Worm (Caenorhabditis elegans) whole organism, L2 larva: ENCODE measurements around the gene ipla-1.

Experiments used
- C34F6.9 ChIP-seq: fragments of 150-350 bp; optimal IDR thresholded peaks from 2 replicates; lab custom pipeline; 2014; ENCODE audit warnings: missing biosample characterization, missing genetic modification characterization
- R02D3.7 ChIP-seq: fragments of 150-350 bp; optimal IDR thresholded peaks from 2 replicates; lab custom pipeline; 2014; ENCODE audit warnings: missing biosample characterization, missing genetic modification characterization
- Y55F3AM.14 ChIP-seq: fragments of 200-800 bp; sonication (Bioruptor generic); optimal IDR thresholded peaks from 2 replicates; lab custom pipeline; 2018; ENCODE audit warnings: mild to moderate bottlenecking, missing genetic modification characterization, missing compliant biosample characterization
- alr-1 ChIP-seq: fragments of 150-350 bp; optimal IDR thresholded peaks from 2 replicates; lab custom pipeline; 2014; ENCODE audit warnings: missing biosample characterization, missing genetic modification characterization
- blmp-1 ChIP-seq: sonication (generic microtip); optimal IDR thresholded peaks from 2 replicates; lab custom pipeline; 2017; ENCODE audit warnings: missing genetic modification characterization, mild to moderate bottlenecking, missing compliant biosample characterization, antibody characterized with exemption, moderate library complexity; ENCODE audit not compliant: insufficient read depth
- ceh-16 ChIP-seq: fragments of 150-350 bp; optimal IDR thresholded peaks from 2 replicates; lab custom pipeline; 2014; ENCODE audit warnings: missing biosample characterization, missing genetic modification characterization
- ceh-82 ChIP-seq: fragments of 150-350 bp; optimal IDR thresholded peaks from 2 replicates; lab custom pipeline; 2014; ENCODE audit warnings: missing biosample characterization, missing genetic modification characterization
- dmd-4 ChIP-seq: sonication (generic microtip); optimal IDR thresholded peaks from 2 replicates; lab custom pipeline; 2017; ENCODE audit warnings: missing biosample characterization, missing genetic modification characterization
- egl-27 ChIP-seq: sonication (generic microtip); optimal IDR thresholded peaks from 3 replicates; lab custom pipeline; 2017; ENCODE audit warnings: missing biosample characterization, missing genetic modification reagents, missing genetic modification characterization
- elt-3 ChIP-seq: sonication (generic microtip); optimal IDR thresholded peaks from 2 replicates; lab custom pipeline; 2017; ENCODE audit warnings: missing biosample characterization, missing genetic modification characterization
- fos-1 ChIP-seq: fragments of 150-350 bp; optimal IDR thresholded peaks from 2 replicates; lab custom pipeline; 2014; ENCODE audit warnings: missing biosample characterization, missing genetic modification characterization
- gmeb-1 ChIP-seq: fragments of 150-350 bp; optimal IDR thresholded peaks from 2 replicates; lab custom pipeline; 2014; ENCODE audit warnings: missing biosample characterization, missing genetic modification characterization
- lin-11 ChIP-seq: fragments of 150-350 bp; sonication (generic microtip); optimal IDR thresholded peaks from 2 replicates; lab custom pipeline; 2014; ENCODE audit warnings: missing biosample characterization, missing genetic modification characterization, inconsistent platforms, mixed read lengths
- lin-13 ChIP-seq: fragments of 150-350 bp; optimal IDR thresholded peaks from 2 replicates; lab custom pipeline; 2014; ENCODE audit warnings: missing biosample characterization, missing genetic modification reagents, missing genetic modification characterization
- lin-39 ChIP-seq: fragments of 150-350 bp; optimal IDR thresholded peaks from 2 replicates; lab custom pipeline; 2014; ENCODE audit warnings: missing biosample characterization, missing genetic modification reagents, missing genetic modification characterization
- lsy-2 ChIP-seq, 2 experiments: fragments of 150-350 bp in 1 of 2; sonication (generic microtip) in 1 of 2; optimal IDR thresholded peaks; 2 replicates each; lab custom pipeline; 2014 to 2017; ENCODE audit warnings: missing biosample characterization in 2 of 2, missing genetic modification characterization in 2 of 2
- mab-5 ChIP-seq: fragments of 150-350 bp; optimal IDR thresholded peaks from 2 replicates; lab custom pipeline; 2014; ENCODE audit warnings: missing biosample characterization, missing genetic modification characterization
- mbf-1 ChIP-seq: sonication (generic microtip); optimal IDR thresholded peaks from 2 replicates; lab custom pipeline; 2017; ENCODE audit warnings: missing biosample characterization, missing genetic modification characterization
- mdl-1 ChIP-seq, 2 experiments: fragments of 150-350 bp in 1 of 2; sonication (generic microtip) in 1 of 2; optimal IDR thresholded peaks; 2 replicates each; lab custom pipeline; 2017; ENCODE audit warnings: missing biosample characterization in 2 of 2, missing genetic modification characterization in 2 of 2
- nhr-10 ChIP-seq: sonication (generic microtip); optimal IDR thresholded peaks from 2 replicates; lab custom pipeline; 2017; ENCODE audit warnings: missing biosample characterization, missing genetic modification characterization
- nhr-12 ChIP-seq: fragments of 150-350 bp; optimal IDR thresholded peaks from 2 replicates; lab custom pipeline; 2014; ENCODE audit warnings: missing biosample characterization, missing genetic modification characterization
- nhr-129 ChIP-seq: fragments of 150-350 bp; optimal IDR thresholded peaks from 2 replicates; lab custom pipeline; 2014; ENCODE audit warnings: missing biosample characterization, missing genetic modification characterization
- nhr-21 ChIP-seq: fragments of 150-350 bp; optimal IDR thresholded peaks from 2 replicates; lab custom pipeline; 2014; ENCODE audit warnings: missing biosample characterization, missing genetic modification characterization
- nhr-23 ChIP-seq: fragments of 150-350 bp; optimal IDR thresholded peaks from 2 replicates; lab custom pipeline; 2014; ENCODE audit warnings: missing biosample characterization, missing genetic modification reagents, missing genetic modification characterization
- nhr-237 ChIP-seq: fragments of 150-350 bp; optimal IDR thresholded peaks from 2 replicates; lab custom pipeline; 2014; ENCODE audit warnings: missing biosample characterization, missing genetic modification characterization
- nhr-25 ChIP-seq: fragments of 150-350 bp; sonication (generic microtip); optimal IDR thresholded peaks from 3 replicates; lab custom pipeline; 2014; ENCODE audit warnings: missing biosample characterization, missing genetic modification characterization
- nhr-6 ChIP-seq: fragments of 150-350 bp; optimal IDR thresholded peaks from 2 replicates; lab custom pipeline; 2014; ENCODE audit warnings: missing biosample characterization, missing genetic modification characterization
- sem-4 ChIP-seq: fragments of 150-350 bp; optimal IDR thresholded peaks from 2 replicates; lab custom pipeline; 2014; ENCODE audit warnings: missing biosample characterization, missing genetic modification reagents, missing genetic modification characterization
- skn-1 ChIP-seq: sonication (generic microtip); optimal IDR thresholded peaks from 2 replicates; lab custom pipeline; 2017; ENCODE audit warnings: missing biosample characterization, missing genetic modification characterization
- sma-3 ChIP-seq: sonication (generic microtip); optimal IDR thresholded peaks from 2 replicates; lab custom pipeline; 2016; ENCODE audit warnings: missing genetic modification reagents, missing genetic modification characterization, missing compliant biosample characterization
- sma-9 ChIP-seq, 2 experiments: fragments of 150-350 bp in 1 of 2; sonication (generic microtip) in 1 of 2; optimal IDR thresholded peaks; 2 replicates each; lab custom pipeline; 2014 to 2016; ENCODE audit warnings: missing genetic modification characterization in 2 of 2, mild to moderate bottlenecking in 1 of 2, missing biosample characterization in 1 of 2, missing compliant biosample characterization in 1 of 2, missing genetic modification reagents in 1 of 2, moderate library complexity in 1 of 2
- snpc-4 ChIP-seq: fragments of 150-350 bp; optimal IDR thresholded peaks from 2 replicates; lab custom pipeline; 2014; ENCODE audit warnings: missing biosample characterization, missing genetic modification characterization
- unc-39 ChIP-seq: fragments of 150-350 bp; optimal IDR thresholded peaks from 2 replicates; lab custom pipeline; 2014; ENCODE audit warnings: missing biosample characterization, missing genetic modification characterization
- unc-55 ChIP-seq: fragments of 150-350 bp; sonication (generic microtip); optimal IDR thresholded peaks from 3 replicates; lab custom pipeline; 2014; ENCODE audit warnings: missing biosample characterization, missing genetic modification reagents, missing genetic modification characterization
- unc-62 ChIP-seq: fragments of 150-350 bp; optimal IDR thresholded peaks from 2 replicates; lab custom pipeline; 2014; ENCODE audit warnings: missing biosample characterization, missing genetic modification reagents, missing genetic modification characterization

The ipla-1 gene

ce11 chrII:4565205-4565604, 36.0 kb downstream of the ipla-1 start:
- no peak for TF ChIP-seq alr-1 (tag; lab: Kevin White, UChicago)
- no peak for TF ChIP-seq unc-39 (tag; lab: Kevin White, UChicago)
- no peak for TF ChIP-seq sma-3 (GFP tag; lab: Kevin White, UChicago)
- no peak for TF ChIP-seq mbf-1 (tag; lab: Kevin White, UChicago)
- no peak for TF ChIP-seq blmp-1 (tag; lab: Kevin White, UChicago)
- TF ChIP-seq nhr-129 (tag; lab: Kevin White, UChicago): no peak
- no peak for TF ChIP-seq unc-55
- no peak for TF ChIP-seq nhr-21 (tag; lab: Kevin White, UChicago)
- TF ChIP-seq unc-62 (GFP tag; lab: Kevin White, UChicago): no peak
- TF ChIP-seq Y55F3AM.14 (GFP tag; lab: Kevin White, UChicago): no peak
- TF ChIP-seq R02D3.7 (tag; lab: Kevin White, UChicago): no peak
- TF ChIP-seq nhr-10 (tag; lab: Kevin White, UChicago): no peak

ce11 chrII:4562503-4563000, 38.6 kb downstream of the ipla-1 start, which contains the start of gene dao-2:
Gene dao-2 (plus strand): TSS chrII:4562950.
- TF ChIP-seq gmeb-1 (no peak), elt-3 (tag; lab: Kevin White, UChicago) (no peak), lin-39 (no peak), mab-5 (tag; lab: Kevin White, UChicago) (no peak), alr-1 (tag; lab: Kevin White, UChicago) (no peak), lin-11 (tag; lab: Kevin White, UChicago) (no peak), mdl-1 (tag; optimal IDR thresholded peaks at IDR 0.05; lab: Kevin White, UChicago) (no peak), nhr-23 (tag; lab: Kevin White, UChicago) (no peak), nhr-21 (tag; lab: Kevin White, UChicago) (peak; percentile 60), skn-1 (tag; lab: Kevin White, UChicago) (no peak), unc-39 (tag; lab: Kevin White, UChicago) (no peak), nhr-12 (tag; lab: Kevin White, UChicago) (no peak), Y55F3AM.14 (GFP tag; lab: Kevin White, UChicago) (no peak), C34F6.9 (tag; lab: Kevin White, UChicago) (no peak), lin-13 (GFP tag; lab: Kevin White, UChicago) (no peak), nhr-129 (tag; lab: Kevin White, UChicago) (no peak), dmd-4 (tag; lab: Kevin White, UChicago) (no peak), lsy-2 (tag; optimal IDR thresholded peaks at IDR 0.05; lab: Kevin White, UChicago) (peak in 1 of 2 experiments; percentile 5), ceh-16 (tag; lab: Kevin White, UChicago) (no peak), sma-3 (GFP tag; lab: Kevin White, UChicago) (peak; percentile 33), sma-9 (GFP tag; optimal IDR thresholded peaks at IDR 0.05; lab: Kevin White, UChicago) (peak; percentile 2), sma-9 (tag; optimal IDR thresholded peaks at IDR 0.05; lab: Kevin White, UChicago) (no peak), mbf-1 (tag; lab: Kevin White, UChicago) (no peak), sem-4 (no peak), ceh-82 (no peak), egl-27 (no peak), snpc-4 (no peak), fos-1 (no peak)

- TF ChIP-seq mbf-1 (tag; lab: Kevin White, UChicago) (no peak), nhr-237 (tag; lab: Kevin White, UChicago) (no peak), nhr-21 (tag; lab: Kevin White, UChicago) (peak; percentile 37), mdl-1 (tag; optimal IDR thresholded peaks at IDR 0.05; lab: Kevin White, UChicago) (no peak)
Measured at ce11 chrII:4560068-4560467, 41.1 kb downstream of the ipla-1 start, which contains the start of gene M03A1.8. Gene M03A1.8 (plus strand): TSS chrII:4560336.

ce11 chrII:4557487-4557886, 43.7 kb downstream of the ipla-1 start, which contains the start of gene M03A1.3:
Gene M03A1.3 (plus strand): TSS chrII:4557787.
- TF ChIP-seq nhr-6 (tag; lab: Kevin White, UChicago) (no peak), nhr-25 (no peak), sem-4 (no peak), fos-1 (no peak), R02D3.7 (tag; lab: Kevin White, UChicago) (no peak)
